Worm (Caenorhabditis elegans) whole organism, L4/young adult: ENCODE data around the gene Y57E12AL.1.
A peak's percentile ranks its signal among the peaks of the same experiment; 100 is the strongest.

Source experiments
- W03F9.2 ChIP-seq: fragments of 150-350 bp; optimal IDR thresholded peaks from 2 replicates; lab custom pipeline; 2014; ENCODE audit warnings: missing biosample characterization, missing genetic modification characterization
- dao-5 ChIP-seq: sonication (generic microtip); optimal IDR thresholded peaks from 2 replicates; lab custom pipeline; 2016; ENCODE audit warnings: missing genotype, missing genetic modification characterization, moderate library complexity, missing compliant biosample characterization
- him-1 ChIP-seq: sonication (generic microtip); optimal IDR thresholded peaks from 2 replicates; lab custom pipeline; 2016; ENCODE audit warnings: missing genotype, missing genetic modification reagents, missing genetic modification characterization, missing compliant biosample characterization

The Y57E12AL.1 gene

DNA sequence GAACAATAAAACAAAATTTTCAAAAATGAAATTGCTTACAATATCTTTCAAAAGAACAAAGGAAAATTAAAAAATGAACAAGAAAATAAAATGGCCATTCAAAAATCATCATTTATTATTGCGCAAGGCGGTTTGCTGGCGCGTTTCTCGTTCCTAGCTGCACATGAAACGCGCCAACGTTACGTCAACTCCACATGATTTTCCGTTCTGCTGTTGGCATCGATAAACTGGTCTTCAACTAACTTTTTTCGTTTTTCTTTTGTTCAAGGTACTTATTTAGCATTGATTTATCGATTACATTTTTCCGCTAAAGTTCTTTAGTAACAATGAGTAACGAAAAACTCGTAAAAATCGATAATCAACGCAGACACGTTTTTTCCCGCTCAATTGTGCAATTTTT lies at the start of gene Y57E12AL.1, which contains the start of gene Y57E12AL.6:
Y57E12AL.1 (plus strand) TSS at position 135 of the 400 bp plus-strand sequence.
Y57E12AL.6 (minus strand) TSS at position 75 of the 400 bp plus-strand sequence.
- TF ChIP-seq W03F9.2 (tag; lab: Kevin White, UChicago) (peak; percentile 95), him-1 (tag; lab: Kevin White, UChicago) (no peak)

DNA sequence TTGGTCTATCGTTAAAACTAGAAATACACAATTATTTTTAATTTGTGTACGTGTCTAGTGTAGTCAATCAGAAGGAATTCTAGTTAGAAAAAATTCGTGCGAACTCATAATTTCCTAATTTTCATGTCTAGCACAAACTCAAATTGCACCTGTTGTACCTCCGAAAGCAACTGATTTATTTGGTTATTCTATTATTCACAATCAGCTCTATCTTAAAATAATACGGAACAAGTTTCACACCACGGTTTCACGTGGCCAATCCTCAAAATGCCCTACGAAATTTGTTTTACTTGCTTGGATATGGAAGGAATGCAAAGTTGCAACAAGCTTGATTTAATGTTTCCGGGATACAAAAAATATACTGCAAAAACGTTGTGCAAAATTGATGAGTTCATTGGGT lies 47.7 kb upstream of the Y57E12AL.1 start, which contains the start of gene srw-127:
srw-127 (plus strand) TSS at position 301 of the 400 bp plus-strand sequence.
- no peak for TF ChIP-seq W03F9.2 (tag; lab: Kevin White, UChicago)
- TF ChIP-seq dao-5 (tag; lab: Kevin White, UChicago), result no peak
- no peak for TF ChIP-seq him-1 (tag; lab: Kevin White, UChicago)

DNA sequence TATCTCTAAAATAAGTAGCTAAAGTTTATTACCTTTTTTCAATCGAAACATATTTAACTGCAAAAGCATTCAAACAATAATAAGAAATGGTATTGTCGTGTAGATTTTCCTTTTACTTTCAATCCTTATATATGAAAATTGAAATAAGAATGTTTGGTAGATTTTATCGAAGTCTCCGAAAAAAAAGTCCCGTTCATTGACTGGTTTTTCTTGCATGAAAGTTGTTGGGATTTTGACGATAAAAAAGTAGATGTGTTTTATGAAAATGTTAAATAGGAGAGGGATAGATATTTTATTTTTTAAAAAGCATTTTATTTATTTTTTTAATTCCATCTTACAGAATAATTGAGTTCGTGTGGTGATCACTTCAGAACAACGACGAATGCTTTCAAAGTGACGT lies 44.5 kb upstream of the Y57E12AL.1 start, which contains the start of gene C33G8.13:
C33G8.13 (minus strand) TSS at position 101 of the 400 bp plus-strand sequence.
- TF ChIP-seq W03F9.2 (tag; lab: Kevin White, UChicago) (no peak), dao-5 (tag; lab: Kevin White, UChicago) (no peak), him-1 (tag; lab: Kevin White, UChicago) (no peak)

DNA sequence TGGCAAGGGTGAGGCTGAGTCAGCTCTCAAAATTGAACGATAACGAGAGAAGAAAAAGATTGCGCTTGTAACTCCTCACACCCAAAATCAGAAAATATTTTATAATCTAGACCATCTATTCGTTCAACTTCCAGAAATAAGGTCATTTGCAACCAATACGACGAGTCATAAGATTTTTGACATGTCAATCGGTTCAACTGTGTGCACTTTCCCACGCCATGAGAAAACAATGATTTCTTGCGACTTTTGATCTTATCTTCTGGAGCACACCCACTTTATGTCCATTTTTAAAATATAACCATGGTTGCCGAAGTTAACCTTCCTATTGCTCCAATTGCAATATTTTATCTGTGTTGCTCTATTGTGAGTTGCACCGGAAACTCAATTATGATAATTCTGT lies 43.3 kb upstream of the Y57E12AL.1 start, which contains the start of gene srsx-32:
srsx-32 (plus strand) TSS at position 301 of the 400 bp plus-strand sequence.
- TF ChIP-seq W03F9.2 (tag; lab: Kevin White, UChicago) (no peak), him-1 (tag; lab: Kevin White, UChicago) (no peak), dao-5 (tag; lab: Kevin White, UChicago) (no peak)

DNA sequence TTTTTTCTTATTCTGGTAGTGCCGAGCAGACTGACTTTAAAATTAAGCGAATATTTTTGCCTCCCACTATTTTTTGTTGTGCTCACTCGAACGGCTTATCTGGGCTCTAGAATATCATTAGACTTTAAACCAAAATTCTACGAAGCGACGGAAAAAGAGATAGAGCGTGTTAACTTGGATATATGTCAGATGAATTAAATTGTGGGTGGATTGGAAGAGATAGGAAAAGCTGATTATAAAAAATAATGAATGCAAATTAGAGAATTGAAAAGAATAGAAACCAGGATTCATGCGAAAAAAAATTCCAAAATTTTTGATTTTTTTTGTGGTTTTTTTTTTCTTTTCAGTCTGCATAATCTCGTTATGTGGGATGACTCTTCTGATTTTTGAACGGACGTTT lies 38.6 kb upstream of the Y57E12AL.1 start, which contains the start of gene F20A1.4:
F20A1.4 (minus strand) TSS at position 101 of the 400 bp plus-strand sequence.
- TF ChIP-seq dao-5 (tag; lab: Kevin White, UChicago) (no peak), W03F9.2 (tag; lab: Kevin White, UChicago) (no peak), him-1 (tag; lab: Kevin White, UChicago) (no peak)

DNA sequence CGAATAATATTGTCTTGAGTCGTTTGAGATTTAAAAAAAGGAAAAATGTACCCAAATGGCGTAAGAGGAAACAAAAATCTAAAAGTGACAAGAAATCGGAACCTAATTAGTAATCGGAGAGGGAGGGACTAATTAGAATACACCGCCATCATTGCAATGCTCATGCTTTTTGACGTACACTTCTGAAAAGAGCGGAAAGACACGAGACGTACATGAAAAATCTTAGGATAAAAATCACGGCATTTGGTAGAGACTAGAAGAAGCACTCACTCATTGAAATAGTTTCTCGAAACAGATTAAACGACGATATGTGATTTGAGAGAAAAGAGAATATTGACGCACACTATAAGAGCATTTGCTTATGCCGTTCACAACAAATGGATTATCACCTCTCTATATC lies 37.3 kb upstream of the Y57E12AL.1 start:
- no peak for TF ChIP-seq dao-5 (tag; lab: Kevin White, UChicago)
- TF ChIP-seq W03F9.2 (tag; lab: Kevin White, UChicago), result no peak
- no peak for TF ChIP-seq him-1 (tag; lab: Kevin White, UChicago)

DNA sequence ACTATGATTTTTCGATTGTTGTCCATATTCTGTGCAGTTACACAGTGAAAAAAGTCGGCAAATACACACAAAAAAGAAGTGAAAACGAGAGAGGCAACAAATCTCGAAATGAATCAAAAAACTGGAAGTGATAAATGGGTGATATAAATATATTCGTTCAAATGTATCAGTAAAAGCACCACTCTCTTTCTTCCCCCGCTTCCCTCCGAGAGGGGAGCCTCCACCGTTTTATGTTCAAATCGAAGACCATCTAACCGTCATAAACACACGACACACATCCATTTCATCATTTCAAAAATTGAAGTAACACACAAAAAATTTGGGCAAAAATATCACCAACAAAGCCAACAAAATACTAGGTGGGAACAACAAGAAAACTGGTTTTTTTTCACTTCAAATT lies 33.3 kb upstream of the Y57E12AL.1 start, which contains the start of gene F20A1.6:
F20A1.6 (minus strand) TSS at position 101 of the 400 bp plus-strand sequence.
- TF ChIP-seq dao-5 (tag; lab: Kevin White, UChicago), result no peak
- no peak for TF ChIP-seq him-1 (tag; lab: Kevin White, UChicago)
- TF ChIP-seq W03F9.2 (tag; lab: Kevin White, UChicago), result no peak

DNA sequence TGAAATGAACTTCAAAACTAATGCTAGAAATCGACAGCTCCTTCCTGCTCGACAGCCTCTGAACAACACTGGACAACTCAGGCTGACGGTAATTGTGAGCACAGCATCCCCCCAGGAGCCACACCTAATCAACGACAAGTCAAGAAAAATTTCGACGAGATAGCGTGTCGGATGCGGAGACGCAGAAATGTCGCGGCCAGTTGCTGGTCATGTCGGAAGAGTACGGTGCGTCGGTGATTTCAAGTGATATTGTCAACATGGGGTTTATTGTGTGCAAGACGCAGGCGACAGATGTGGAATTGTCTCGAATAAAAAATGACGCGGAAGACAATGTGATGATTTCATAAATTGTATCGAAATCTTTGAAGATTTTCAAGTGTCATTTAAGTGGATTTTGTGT lies 23.9 kb upstream of the Y57E12AL.1 start, which contains the start of gene twk-11:
twk-11 (minus strand) TSS at position 101 of the 400 bp plus-strand sequence.
- TF ChIP-seq him-1 (tag; lab: Kevin White, UChicago), result no peak
- no peak for TF ChIP-seq W03F9.2 (tag; lab: Kevin White, UChicago)
- TF ChIP-seq dao-5 (tag; lab: Kevin White, UChicago), result no peak

DNA sequence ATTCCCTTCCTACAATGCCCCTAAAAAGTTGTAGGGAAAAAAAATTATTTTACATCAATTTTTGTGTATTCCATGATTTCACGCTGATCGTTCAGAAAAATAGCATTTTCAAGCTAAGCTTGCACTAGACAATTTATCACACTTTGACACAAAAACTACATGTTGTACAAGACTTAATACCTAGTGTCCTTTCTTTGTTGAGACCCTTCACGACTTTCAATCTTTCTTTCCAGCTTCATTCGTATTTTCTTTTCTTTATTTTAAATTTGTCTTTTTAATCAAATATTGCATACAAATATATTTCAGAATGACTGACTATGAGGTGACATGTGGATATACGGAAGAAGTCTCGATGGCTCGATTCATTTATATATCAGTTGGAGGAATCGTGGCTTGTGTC lies 14.3 kb upstream of the Y57E12AL.1 start, which contains the start of gene F20A1.2:
F20A1.2 (plus strand) TSS at position 301 of the 400 bp plus-strand sequence.
- TF ChIP-seq dao-5 (tag; lab: Kevin White, UChicago) (no peak), W03F9.2 (tag; lab: Kevin White, UChicago) (no peak), him-1 (tag; lab: Kevin White, UChicago) (no peak)

DNA sequence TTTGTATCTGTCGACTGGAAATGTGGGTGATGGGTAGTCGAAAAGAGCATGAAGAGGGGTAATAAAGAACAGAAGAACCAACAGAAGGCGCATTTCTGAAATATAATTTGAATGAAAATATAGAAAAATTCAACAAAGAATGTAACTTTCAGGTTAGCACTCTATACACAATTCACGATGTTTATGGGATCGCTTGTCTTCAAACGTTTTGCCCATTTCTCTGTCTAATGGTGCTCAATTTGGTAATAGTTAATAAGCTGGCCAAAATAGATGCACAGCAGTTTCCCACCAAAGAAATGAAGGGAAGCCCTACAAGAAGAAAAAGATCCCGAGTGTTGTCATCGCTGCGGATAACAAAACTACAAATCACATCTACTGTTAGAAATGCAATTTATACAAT lies 12.8 kb upstream of the Y57E12AL.1 start, which contains the start of gene F20A1.8:
F20A1.8 (minus strand) TSS at position 101 of the 400 bp plus-strand sequence.
- TF ChIP-seq W03F9.2 (tag; lab: Kevin White, UChicago) (no peak), dao-5 (tag; lab: Kevin White, UChicago) (no peak), him-1 (tag; lab: Kevin White, UChicago) (no peak)

DNA sequence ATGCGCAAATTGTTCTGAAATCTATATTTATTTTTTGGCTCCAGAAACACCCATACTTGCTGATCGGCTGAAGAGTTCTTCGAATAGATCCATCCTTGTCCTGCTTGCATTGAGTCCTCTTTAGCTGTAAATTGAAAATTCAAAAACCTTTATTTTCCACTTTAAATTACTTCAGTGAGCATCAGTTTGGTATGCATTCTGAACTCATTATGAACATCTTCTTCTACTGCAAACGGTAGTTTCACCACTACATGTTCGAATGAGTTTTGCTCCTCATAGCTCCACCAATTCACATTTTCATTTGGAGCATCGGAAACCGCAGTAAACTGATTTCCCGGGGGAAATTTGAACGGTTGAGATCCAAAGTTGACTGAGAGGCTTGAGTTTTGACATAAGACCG lies 10.2 kb upstream of the Y57E12AL.1 start:
- TF ChIP-seq dao-5 (tag; lab: Kevin White, UChicago) (no peak), W03F9.2 (tag; lab: Kevin White, UChicago) (no peak), him-1 (tag; lab: Kevin White, UChicago) (no peak)

DNA sequence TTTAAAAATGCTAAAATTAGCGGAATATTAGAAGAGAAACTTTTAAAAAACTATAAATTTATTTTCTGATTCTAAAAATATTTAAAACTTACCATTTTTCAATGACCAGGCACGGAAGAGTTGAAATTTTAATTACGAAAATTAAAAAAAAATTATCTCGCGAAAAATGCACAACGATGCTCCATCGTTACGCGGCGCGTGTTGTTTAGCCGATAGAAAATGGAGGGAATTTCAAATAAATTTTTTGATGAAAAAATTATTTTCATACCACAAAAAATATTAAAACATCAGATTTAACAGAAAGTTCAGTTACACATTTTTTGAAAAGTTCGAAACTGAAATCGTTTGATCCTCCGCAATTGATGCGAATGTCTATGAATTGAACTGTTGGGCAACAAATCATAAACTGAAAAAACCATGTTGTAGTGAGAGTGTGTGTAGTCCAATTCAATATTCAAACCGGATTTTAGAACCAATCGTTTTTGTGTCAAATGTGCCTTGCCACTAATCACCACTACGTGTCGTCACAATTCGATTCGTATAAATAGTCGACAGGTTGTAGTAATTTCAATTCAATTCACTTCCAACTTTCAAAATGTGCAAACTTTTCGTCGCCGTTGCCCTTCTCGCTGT lies 9.1 kb upstream of the Y57E12AL.1 start, which contains the start of the genes tofu-2 and spig-1:
tofu-2 (minus strand) TSS at position 116 of the 633 bp plus-strand sequence.
spig-1 (plus strand) TSS at position 583 of the 633 bp plus-strand sequence.
- no peak for TF ChIP-seq W03F9.2 (tag; lab: Kevin White, UChicago)

DNA sequence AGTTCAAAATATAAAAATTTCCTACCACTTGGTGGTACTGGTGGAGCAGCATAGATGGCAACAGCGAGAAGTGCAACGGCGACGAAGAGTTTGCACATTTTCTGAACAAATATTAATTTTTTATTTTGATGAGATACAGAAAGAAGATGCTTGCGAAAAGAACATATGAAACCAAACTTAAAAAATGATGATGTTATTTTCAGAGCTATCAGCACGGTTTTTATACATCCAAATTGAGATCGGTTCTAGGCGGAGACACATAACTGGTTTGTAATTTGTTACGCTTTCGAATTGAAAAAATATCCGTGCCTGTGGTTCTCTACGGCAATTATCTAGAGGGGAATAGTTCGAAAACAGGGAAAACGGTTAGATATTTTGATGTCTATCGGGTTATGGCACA lies 7.2 kb upstream of the Y57E12AL.1 start, which contains the start of gene txt-17:
txt-17 (minus strand) TSS at position 101 of the 400 bp plus-strand sequence.
- TF ChIP-seq him-1 (tag; lab: Kevin White, UChicago) (no peak), dao-5 (tag; lab: Kevin White, UChicago) (no peak), W03F9.2 (tag; lab: Kevin White, UChicago) (no peak)
